Worm (Caenorhabditis elegans) whole organism, young adult: ENCODE data around the gene glct-6.

Source experiments
- C17E4.6 ChIP-seq: fragments of 200-800 bp; sonication (Bioruptor generic); IDR thresholded peaks from 2 replicates; pipeline ENCODE4 v1.3.6; 2022; ENCODE audit warnings: missing genetic modification reagents, missing genetic modification characterization, missing compliant biosample characterization
- F10E7.11 ChIP-seq: sonication (generic microtip); optimal IDR thresholded peaks from 2 replicates; lab custom pipeline; 2017; ENCODE audit warnings: mild to moderate bottlenecking, missing genetic modification characterization, moderate library complexity, missing compliant biosample characterization
- ZK185.1 ChIP-seq: sonication (generic microtip); optimal IDR thresholded peaks from 2 replicates; lab custom pipeline; 2016; ENCODE audit warnings: mild to moderate bottlenecking, missing genetic modification characterization, missing compliant biosample characterization; ENCODE audit not compliant: poor library complexity, severe bottlenecking
- attf-5 ChIP-seq: fragments of 200-800 bp; sonication (Bioruptor generic); optimal IDR thresholded peaks from 2 replicates; lab custom pipeline; 2018; ENCODE audit warnings: mild to moderate bottlenecking, missing genetic modification characterization, missing compliant biosample characterization
- bed-1 ChIP-seq: fragments of 200-800 bp; sonication (Bioruptor generic); IDR thresholded peaks from 2 replicates; pipeline ENCODE4 v1.3.6; 2022; ENCODE audit warnings: missing genetic modification reagents, missing genetic modification characterization, missing compliant biosample characterization
- bed-2 ChIP-seq: fragments of 200-800 bp; sonication (Bioruptor generic); IDR thresholded peaks from 2 replicates; pipeline ENCODE4 v1.3.6; 2022; ENCODE audit warnings: missing genetic modification reagents, missing genetic modification characterization, missing compliant biosample characterization
- die-1 ChIP-seq: sonication (generic microtip); optimal IDR thresholded peaks from 2 replicates; lab custom pipeline; 2016; ENCODE audit warnings: missing genotype, mild to moderate bottlenecking, missing genetic modification characterization, missing compliant biosample characterization
- dpl-1 ChIP-seq: fragments of 150-350 bp; optimal IDR thresholded peaks from 2 replicates; lab custom pipeline; 2014; ENCODE audit warnings: missing biosample characterization, missing genetic modification reagents, missing genetic modification characterization
- egl-44 ChIP-seq: fragments of 200-800 bp; sonication (Bioruptor generic); IDR thresholded peaks from 2 replicates; pipeline ENCODE4 v1.3.6; 2022; ENCODE audit warnings: missing genetic modification reagents, missing genetic modification characterization, missing compliant biosample characterization
- lin-35 ChIP-seq, 3 experiments: fragments of 150-350 bp in 2 of 3; sonication (generic microtip) in 1 of 3; optimal IDR thresholded peaks; 2 replicates each; lab custom pipeline; 2014 to 2018; ENCODE audit warnings: missing biosample characterization in 3 of 3, missing genetic modification characterization in 3 of 3, missing genetic modification reagents in 3 of 3
- lin-54 ChIP-seq: fragments of 200-800 bp; sonication (Bioruptor generic); optimal IDR thresholded peaks from 2 replicates; lab custom pipeline; 2018; ENCODE audit warnings: mild to moderate bottlenecking, missing genetic modification characterization, missing compliant biosample characterization
- nfya-1 ChIP-seq: sonication (generic microtip); optimal IDR thresholded peaks from 2 replicates; lab custom pipeline; 2017; ENCODE audit warnings: antibody characterized with exemption, missing compliant biosample characterization, missing genetic modification characterization, borderline replicate concordance; ENCODE audit not compliant: insufficient read depth
- unc-130 ChIP-seq: sonication (generic microtip); optimal IDR thresholded peaks from 2 replicates; lab custom pipeline; 2016; ENCODE audit warnings: missing genetic modification reagents, missing genetic modification characterization, missing compliant biosample characterization
- ztf-25 ChIP-seq: fragments of 200-800 bp; sonication (Bioruptor generic); IDR thresholded peaks from 2 replicates; pipeline ENCODE4 v1.3.6; 2022; ENCODE audit warnings: missing genetic modification reagents, missing genetic modification characterization, missing compliant biosample characterization

ce11 chrIV:3740830-3741477 lies 43.1 kb upstream of the glct-6 start, which contains the start of gene nape-1:
- TF ChIP-seq bed-1 (GFP tag; lab: Robert Waterston, UW), result no peak
- TF ChIP-seq C17E4.6, result no peak
- no peak for TF ChIP-seq nfya-1
- no peak for TF ChIP-seq ZK185.1 (tag; lab: Kevin White, UChicago)
- TF ChIP-seq die-1 (tag; lab: Kevin White, UChicago), result no peak
- TF ChIP-seq unc-130, result no peak
- no peak for TF ChIP-seq lin-54 (GFP tag; lab: Kevin White, UChicago)
- TF ChIP-seq F10E7.11 (tag; lab: Kevin White, UChicago), result no peak
- no peak for TF ChIP-seq dpl-1 (GFP tag; lab: Kevin White, UChicago)
- no peak for TF ChIP-seq ztf-25 (GFP tag; lab: Robert Waterston, UW)
- TF ChIP-seq bed-2, result no peak
- TF ChIP-seq lin-35 (GFP tag; optimal IDR thresholded peaks at IDR 0.05; lab: Kevin White, UChicago), result no peak
- TF ChIP-seq attf-5 (GFP tag; lab: Kevin White, UChicago), result peak; percentile 65
- no peak for TF ChIP-seq egl-44 (GFP tag; lab: Robert Waterston, UW)
